Worm (Caenorhabditis elegans): ENCODE results near the gene larp-1.

larp-1 gene

ce11 chrIII:5026366-5026765 lies 8.9 kb upstream of the larp-1 start:
- no peak for TF ChIP-seq ceh-63 (GFP tag; optimal IDR thresholded peaks at IDR 0.05)

DNA sequence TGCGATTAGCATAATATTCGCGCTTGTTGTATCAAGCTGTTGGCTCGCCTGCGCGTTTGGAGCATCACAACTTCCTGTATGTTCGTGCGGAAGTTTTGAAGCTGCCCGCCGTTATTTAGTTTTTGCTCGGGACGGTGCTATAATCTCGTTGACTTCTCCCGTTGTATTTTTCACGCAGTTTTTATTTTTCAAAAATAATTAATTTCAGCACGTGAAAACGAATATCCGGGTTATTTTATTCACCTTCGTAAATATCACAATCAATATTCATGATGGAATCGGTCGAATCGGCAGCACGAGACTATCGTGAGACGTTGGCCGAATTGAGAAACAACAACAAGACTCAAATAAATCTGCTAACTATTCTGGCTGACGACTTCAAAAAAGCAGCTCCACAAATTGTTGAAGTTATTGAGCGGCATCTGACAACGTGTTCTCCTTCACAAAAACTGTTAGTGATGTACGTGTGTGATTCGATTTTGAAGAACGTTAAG lies 7.7 kb upstream of the larp-1 start:
- TF ChIP-seq nhr-71 (tag; optimal IDR thresholded peaks at IDR 0.05) (peak; percentile 72), ceh-8 (GFP tag; optimal IDR thresholded peaks at IDR 0.05) (no peak), vab-15 (tag; optimal IDR thresholded peaks at IDR 0.05) (peak; percentile 3), mdl-1 (tag; optimal IDR thresholded peaks at IDR 0.05) (no peak), ama-1 (optimal IDR thresholded peaks at IDR 0.05) (peak; percentile 92), rnt-1 (tag; optimal IDR thresholded peaks at IDR 0.05) (peak; percentile 34), tbx-2 (tag; optimal IDR thresholded peaks at IDR 0.05) (peak; percentile 1), nhr-90 (tag; optimal IDR thresholded peaks at IDR 0.05; ENCODE audit: poor library complexity) (peak; percentile 39), lin-35 (GFP tag; optimal IDR thresholded peaks at IDR 0.05) (peak in 1 of 2 experiments; percentile 42), efl-3 (GFP tag; optimal IDR thresholded peaks at IDR 0.05) (no peak), xbp-1 (tag; optimal IDR thresholded peaks at IDR 0.05) (peak; percentile 7), dsc-1 (tag; optimal IDR thresholded peaks at IDR 0.05) (peak; percentile 0), tlp-1 (tag; optimal IDR thresholded peaks at IDR 0.05) (no peak), nhr-12 (tag; optimal IDR thresholded peaks at IDR 0.05) (no peak), nhr-237 (tag; optimal IDR thresholded peaks at IDR 0.05) (no peak), grh-1 (GFP tag; IDR thresholded peaks at IDR 0.05) (peak; percentile 36; the same call in 1 of the 2 replicates), egl-27 (tag; optimal IDR thresholded peaks at IDR 0.05) (no peak), unc-62 (GFP tag; optimal IDR thresholded peaks at IDR 0.05) (no peak), unc-30 (tag; optimal IDR thresholded peaks at IDR 0.05) (no peak), alr-1 (tag; optimal IDR thresholded peaks at IDR 0.05; ENCODE audit: borderline replicate concordance) (no peak), nhr-85 (tag) (peak; percentile 66), nhr-19 (GFP tag; conservative IDR thresholded peaks at IDR 0.05) (peak; percentile 32), jun-1 (tag; optimal IDR thresholded peaks at IDR 0.05) (no peak), nhr-20 (tag; optimal IDR thresholded peaks at IDR 0.05) (peak; percentile 43), dpl-1 (GFP tag; optimal IDR thresholded peaks at IDR 0.05) (peak in 2 of 3 experiments; percentile 3 to 9), ztf-4 (tag; optimal IDR thresholded peaks at IDR 0.05) (peak; percentile 86), swsn-7 (tag; optimal IDR thresholded peaks at IDR 0.05) (peak; percentile 22), pax-3 (tag; optimal IDR thresholded peaks at IDR 0.05) (peak; percentile 32), lsy-2 (tag; optimal IDR thresholded peaks at IDR 0.05) (peak; percentile 42 to 45), mep-1 (tag; optimal IDR thresholded peaks at IDR 0.05) (peak; percentile 49), sox-4 (tag; optimal IDR thresholded peaks at IDR 0.05) (peak; percentile 22), lin-15B (tag; optimal IDR thresholded peaks at IDR 0.05) (no peak), elt-2 (tag; optimal IDR thresholded peaks at IDR 0.05) (peak; percentile 34), ceh-82 (tag; optimal IDR thresholded peaks at IDR 0.05) (no peak), zip-4 (GFP tag; optimal IDR thresholded peaks at IDR 0.05) (peak; percentile 31), nhr-47 (tag; optimal IDR thresholded peaks at IDR 0.05) (peak; percentile 48), efl-1 (optimal IDR thresholded peaks at IDR 0.05) (peak in 1 of 2 experiments; percentile 5), efl-1 (GFP tag; optimal IDR thresholded peaks at IDR 0.05 in 1 of 2) (no peak), blmp-1 (tag; optimal IDR thresholded peaks at IDR 0.05) (no peak)

- TF ChIP-seq pag-3 (tag; optimal IDR thresholded peaks at IDR 0.05; ENCODE audit: borderline replicate concordance, insufficient read depth) = no peak
- peak; percentile 47 for TF ChIP-seq nhr-47 (tag; optimal IDR thresholded peaks at IDR 0.05)
- peak; percentile 41; the same call in 1 of the 2 replicates for TF ChIP-seq nhr-19 (GFP tag; conservative IDR thresholded peaks at IDR 0.05)
- TF ChIP-seq fkh-4 (tag; optimal IDR thresholded peaks at IDR 0.05; ENCODE audit: borderline replicate concordance) = no peak
- peak; percentile 33 for TF ChIP-seq mep-1 (tag; optimal IDR thresholded peaks at IDR 0.05)
- TF ChIP-seq nhr-85 (tag) = no peak
- peak; percentile 51 to 63 (median 55) for TF ChIP-seq dpl-1 (GFP tag; optimal IDR thresholded peaks at IDR 0.05)
- no peak for TF ChIP-seq nhr-28 (tag; optimal IDR thresholded peaks at IDR 0.05)
- TF ChIP-seq ztf-11 (tag; optimal IDR thresholded peaks at IDR 0.05) = no peak
- no peak for TF ChIP-seq elt-2 (tag; optimal IDR thresholded peaks at IDR 0.05)
- peak; percentile 40 for TF ChIP-seq fkh-8 (tag; optimal IDR thresholded peaks at IDR 0.05)
- TF ChIP-seq jun-1 (tag; optimal IDR thresholded peaks at IDR 0.05) = peak; percentile 10
- TF ChIP-seq nhr-76 (tag; optimal IDR thresholded peaks at IDR 0.05) = no peak
- peak; percentile 63 for TF ChIP-seq rnt-1 (tag; optimal IDR thresholded peaks at IDR 0.05)
- no peak for TF ChIP-seq unc-30 (tag; optimal IDR thresholded peaks at IDR 0.05)
- TF ChIP-seq isw-1 (GFP tag; IDR thresholded peaks at IDR 0.05) = peak; percentile 56
- TF ChIP-seq egl-27 (tag; optimal IDR thresholded peaks at IDR 0.05) = no peak
- no peak for TF ChIP-seq ceh-8 (GFP tag; optimal IDR thresholded peaks at IDR 0.05)
- TF ChIP-seq sptf-1 (tag; optimal IDR thresholded peaks at IDR 0.05) = no peak
- TF ChIP-seq nhr-12 (tag; optimal IDR thresholded peaks at IDR 0.05) = no peak
Measured at ce11 chrIII:5024393-5024964, 7.0 kb upstream of the larp-1 start, which contains the start of gene pcf-11. pcf-11 (plus strand) TSS chrIII:5024914.

Data from whole organism, L1 larva.